Worm (Caenorhabditis elegans) whole organism, L2 larva: ENCODE data around the gene ZK666.8.
"Not testable (repeated sequence)": the region's sequence is repeated elsewhere in the genome, so short reads cannot be mapped to it uniquely, and the experiment has no call there.

Experiments used
- aly-2 ChIP-seq: fragments of 150-350 bp; optimal IDR thresholded peaks from 2 replicates; lab custom pipeline; 2014; ENCODE audit warnings: missing biosample characterization, missing genetic modification characterization
- ama-1 ChIP-seq: fragments of 150-350 bp; optimal IDR thresholded peaks from 2 replicates; lab custom pipeline; 2018; ENCODE audit warnings: inconsistent platforms
- ceh-82 ChIP-seq: fragments of 150-350 bp; optimal IDR thresholded peaks from 2 replicates; lab custom pipeline; 2014; ENCODE audit warnings: missing biosample characterization, missing genetic modification characterization
- egl-27 ChIP-seq: sonication (generic microtip); optimal IDR thresholded peaks from 3 replicates; lab custom pipeline; 2017; ENCODE audit warnings: missing biosample characterization, missing genetic modification reagents, missing genetic modification characterization
- elt-1 ChIP-seq: fragments of 150-350 bp; optimal IDR thresholded peaks from 2 replicates; lab custom pipeline; 2014; ENCODE audit warnings: missing biosample characterization, missing genetic modification characterization
- lin-13 ChIP-seq: fragments of 150-350 bp; optimal IDR thresholded peaks from 2 replicates; lab custom pipeline; 2014; ENCODE audit warnings: missing biosample characterization, missing genetic modification reagents, missing genetic modification characterization
- mdl-1 ChIP-seq, 2 experiments: fragments of 150-350 bp in 1 of 2; sonication (generic microtip) in 1 of 2; optimal IDR thresholded peaks; 2 replicates each; lab custom pipeline; 2017; ENCODE audit warnings: missing biosample characterization in 2 of 2, missing genetic modification characterization in 2 of 2
- zag-1 ChIP-seq: fragments of 150-350 bp; optimal IDR thresholded peaks from 2 replicates; lab custom pipeline; 2014; ENCODE audit warnings: missing biosample characterization, missing genetic modification characterization

DNA sequence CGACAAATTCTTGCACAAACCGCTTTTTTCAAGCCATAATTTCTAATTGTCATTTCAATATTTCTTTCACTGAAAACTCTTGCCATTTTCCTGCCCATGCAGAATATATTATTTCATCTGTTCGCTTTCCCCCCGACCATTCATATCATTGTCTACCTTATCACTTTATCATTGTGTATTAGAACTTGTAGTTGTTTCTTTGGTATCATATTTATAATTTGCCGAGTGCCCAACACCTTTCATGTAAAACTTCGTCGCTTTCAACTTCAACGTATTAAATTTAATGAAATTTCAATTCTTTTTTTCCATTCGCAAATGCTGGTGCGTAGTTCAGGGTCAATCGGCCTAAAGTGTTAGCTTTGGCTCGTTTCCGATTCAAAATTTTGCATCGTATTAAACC lies 50.1 kb downstream of the ZK666.8 start, which contains the start of gene ZK673.1:
- TF ChIP-seq lin-13 (GFP tag; lab: Kevin White, UChicago); ama-1 (lab: Kevin White, UChicago); aly-2 (tag; lab: Kevin White, UChicago); ceh-82 (tag; lab: Kevin White, UChicago); egl-27 (tag; lab: Kevin White, UChicago); elt-1 (tag; lab: Kevin White, UChicago); zag-1; mdl-1 (tag; optimal IDR thresholded peaks at IDR 0.05; lab: Kevin White, UChicago): not testable (repeated sequence)
